Worm (Caenorhabditis elegans) whole organism, L4 larva: ENCODE results near the gene F38E9.1.

ENCODE experiments used
- Y105C5A.15 ChIP-seq: fragments of 200-800 bp; sonication (Bioruptor generic); IDR thresholded peaks from 2 replicates; pipeline ENCODE4 v1.3.6; 2022; ENCODE audit warnings: missing genetic modification characterization, missing compliant biosample characterization
- aly-2 ChIP-seq: sonication (generic microtip); optimal IDR thresholded peaks from 2 replicates; lab custom pipeline; 2018; ENCODE audit warnings: missing biosample characterization, missing genetic modification characterization
- lim-7 ChIP-seq: fragments of 200-800 bp; sonication (Bioruptor generic); IDR thresholded peaks from 2 replicates; pipeline ENCODE4 v1.3.6; 2022; ENCODE audit warnings: missing genetic modification characterization, missing compliant biosample characterization
- lir-3 ChIP-seq: sonication (generic microtip); optimal IDR thresholded peaks from 2 replicates; lab custom pipeline; 2016; ENCODE audit warnings: mild to moderate bottlenecking, missing genetic modification characterization, missing compliant biosample characterization
- nhr-6 ChIP-seq: fragments of 150-350 bp; optimal IDR thresholded peaks from 2 replicates; lab custom pipeline; 2014; ENCODE audit warnings: missing biosample characterization, missing genetic modification characterization
- zag-1 ChIP-seq: fragments of 150-350 bp; optimal IDR thresholded peaks from 2 replicates; lab custom pipeline; 2014; ENCODE audit warnings: missing biosample characterization, missing genetic modification characterization

ce11 chrX:16481026-16481425 is 10.2 kb downstream of the F38E9.1 start:
- TF ChIP-seq lir-3 (no peak), aly-2 (tag; lab: Kevin White, UChicago) (no peak), zag-1 (tag; lab: Kevin White, UChicago) (no peak), lim-7 (no peak), nhr-6 (tag; lab: Kevin White, UChicago) (no peak), Y105C5A.15 (GFP tag; lab: Robert Waterston, UW) (no peak)
